1 fruit fly cellular context compared by ENCODE assay signal in the genomic region with DNA sequence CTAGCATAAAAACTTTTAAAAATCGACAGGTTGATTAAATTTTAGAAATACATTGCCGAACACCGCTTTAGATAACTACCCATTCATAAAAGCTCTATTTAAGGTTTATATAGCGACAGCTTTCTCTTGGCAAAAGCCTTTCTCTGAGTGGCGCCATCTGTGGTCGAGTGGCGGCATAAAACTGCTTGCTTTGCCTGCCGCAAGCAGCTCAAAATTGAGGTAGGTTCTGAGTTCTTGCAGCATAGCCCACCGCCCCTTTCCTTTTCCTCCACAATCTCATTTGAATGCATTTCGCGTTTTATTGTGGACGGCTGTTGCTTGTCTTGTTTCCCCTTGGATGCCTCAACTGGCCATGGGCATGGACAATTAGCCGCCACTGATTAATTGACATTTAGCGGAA.
TF ChIP-seq lines count a peak whose summit lies in the region.

No protein-coding gene starts in this region.

TF ChIP-seq in whole organism, embryonic, 481 proteins besides CTCF, POLR2A, EP300 and RAD21 (continued from another document and continues in another):
- TF ChIP-seq CG16813 (GFP tag; IDR thresholded peaks at IDR 0.05; lab: Robert Waterston, UW; ENCODE audit: partially characterized antibody) (no peak; the same call in 2 of the 3 replicates), Blimp-1 (GFP tag; optimal IDR thresholded peaks at IDR 0.05; lab: Kevin White, UChicago) (peak; percentile 16), CG14050 (GFP tag; IDR thresholded peaks at IDR 0.05; lab: Robert Waterston, UW) (peak; percentile 22; the same call in 1 of the 3 replicates), shn (GFP tag; optimal IDR thresholded peaks at IDR 0.05; lab: Kevin White, UChicago) (peak; percentile 83), ara (GFP tag; IDR thresholded peaks at IDR 0.05; lab: Robert Waterston, UW) (peak; percentile 14; the same call in 1 of the 2 replicates), CG14441 (GFP tag; IDR thresholded peaks at IDR 0.05; lab: Robert Waterston, UW) (peak; percentile 31; the same call in 1 of the 2 replicates), CG12391 (tag; optimal IDR thresholded peaks at IDR 0.05; lab: Kevin White, UChicago) (peak; percentile 28), CG34224 (GFP tag; IDR thresholded peaks at IDR 0.05; lab: Robert Waterston, UW; ENCODE audit: partially characterized antibody) (no peak), eve (GFP tag; optimal IDR thresholded peaks at IDR 0.05; lab: Kevin White, UChicago) (peak in 1 of 2 experiments; percentile 48), CG33213 (GFP tag; optimal IDR thresholded peaks at IDR 0.05; lab: Kevin White, UChicago) (peak; percentile 37), BtbVII (GFP tag; optimal IDR thresholded peaks at IDR 0.05; lab: Kevin White, UChicago) (no peak), ac (GFP tag; optimal IDR thresholded peaks at IDR 0.05; lab: Kevin White, UChicago) (no peak), vnd (GFP tag; IDR thresholded peaks at IDR 0.05; lab: Robert Waterston, UW; ENCODE audit: partially characterized antibody) (no peak), BEAF-32 (GFP tag; optimal IDR thresholded peaks at IDR 0.05; lab: Kevin White, UChicago) (no peak), Xrp1 (GFP tag; IDR thresholded peaks at IDR 0.05; lab: Robert Waterston, UW) (peak; percentile 64), Six4 (GFP tag; optimal IDR thresholded peaks at IDR 0.05; lab: Kevin White, UChicago) (peak; percentile 1), pita (GFP tag; optimal IDR thresholded peaks at IDR 0.05; lab: Kevin White, UChicago) (no peak), tx (GFP tag; optimal IDR thresholded peaks at IDR 0.05; lab: Kevin White, UChicago) (peak; percentile 7), mld (GFP tag; IDR thresholded peaks at IDR 0.05; lab: Robert Waterston, UW; ENCODE audit: partially characterized antibody) (no peak), zfh1 (GFP tag; IDR thresholded peaks at IDR 0.05; lab: Robert Waterston, UW) (peak; percentile 66; the same call in 2 of the 3 replicates), CG13287 (GFP tag; IDR thresholded peaks at IDR 0.05; lab: Robert Waterston, UW; ENCODE audit: partially characterized antibody) (no peak), ssp (GFP tag; IDR thresholded peaks at IDR 0.05; lab: Robert Waterston, UW) (peak; percentile 48), jumu (GFP tag; optimal IDR thresholded peaks at IDR 0.05; lab: Kevin White, UChicago) (peak; percentile 52), CkIIα-i1 (GFP tag; IDR thresholded peaks at IDR 0.05; lab: Robert Waterston, UW) (no peak), CG6683 (GFP tag; optimal IDR thresholded peaks at IDR 0.05; lab: Kevin White, UChicago) (no peak), CG7987 (GFP tag; optimal IDR thresholded peaks at IDR 0.05; lab: Kevin White, UChicago) (no peak), Vsx1 (GFP tag; optimal IDR thresholded peaks at IDR 0.05; lab: Kevin White, UChicago) (peak; percentile 68), CG7372 (GFP tag; IDR thresholded peaks at IDR 0.05; lab: Robert Waterston, UW) (no peak; the same call in 1 of the 2 replicates), CG15011 (GFP tag; optimal IDR thresholded peaks at IDR 0.05; lab: Kevin White, UChicago) (no peak), CG10147 (GFP tag; optimal IDR thresholded peaks at IDR 0.05; lab: Kevin White, UChicago) (no peak), org-1 (GFP tag; optimal IDR thresholded peaks at IDR 0.05; lab: Kevin White, UChicago) (peak; percentile 26), CG17568 (GFP tag; optimal IDR thresholded peaks at IDR 0.05; lab: Kevin White, UChicago) (peak; percentile 48), NC2α (GFP tag; optimal IDR thresholded peaks at IDR 0.05; lab: Kevin White, UChicago) (peak; percentile 71), bowl (GFP tag; IDR thresholded peaks at IDR 0.05; lab: Robert Waterston, UW) (0 out of 2 replicates have a peak, but pooled peaks have one; percentile 43), CG12299 (tag; optimal IDR thresholded peaks at IDR 0.05; lab: Kevin White, UChicago) (no peak), CG5180 (GFP tag; optimal IDR thresholded peaks at IDR 0.05; lab: Kevin White, UChicago) (no peak), ftz-f1 (GFP tag; optimal IDR thresholded peaks at IDR 0.05; lab: Kevin White, UChicago) (no peak), CG17186 (GFP tag; optimal IDR thresholded peaks at IDR 0.05; lab: Kevin White, UChicago) (no peak), CG14860 (GFP tag; IDR thresholded peaks at IDR 0.05; lab: Robert Waterston, UW; ENCODE audit: partially characterized antibody) (no peak), CG43689 (GFP tag; IDR thresholded peaks at IDR 0.05; lab: Robert Waterston, UW) (peak; percentile 45), Mrtf (GFP tag; IDR thresholded peaks at IDR 0.05; lab: Robert Waterston, UW) (no peak), Sox102F (GFP tag; optimal IDR thresholded peaks at IDR 0.05; lab: Kevin White, UChicago) (peak; percentile 63), mirr (GFP tag; optimal IDR thresholded peaks at IDR 0.05; lab: Kevin White, UChicago) (no peak), CG14710 (tag; optimal IDR thresholded peaks at IDR 0.05; lab: Kevin White, UChicago) (no peak), Xbp1 (GFP tag; optimal IDR thresholded peaks at IDR 0.05; lab: Kevin White, UChicago) (peak; percentile 83), btn (GFP tag; optimal IDR thresholded peaks at IDR 0.05; lab: Kevin White, UChicago) (peak; percentile 35), CG13123 (GFP tag; optimal IDR thresholded peaks at IDR 0.05; lab: Kevin White, UChicago) (no peak), scrt (GFP tag; optimal IDR thresholded peaks at IDR 0.05; lab: Kevin White, UChicago) (no peak), CG3726 (GFP tag; IDR thresholded peaks at IDR 0.05; lab: Robert Waterston, UW) (no peak), C15 (GFP tag; IDR thresholded peaks at IDR 0.05; lab: Robert Waterston, UW) (no peak), Jarid2 (GFP tag; optimal IDR thresholded peaks at IDR 0.05; lab: Kevin White, UChicago) (peak; percentile 31), Hey (tag; optimal IDR thresholded peaks at IDR 0.05; lab: Kevin White, UChicago) (no peak), CG10209 (GFP tag; optimal IDR thresholded peaks at IDR 0.05; lab: Kevin White, UChicago) (peak; percentile 69), CG1647 (GFP tag; optimal IDR thresholded peaks at IDR 0.05; lab: Kevin White, UChicago) (no peak), abd-A (tag; optimal IDR thresholded peaks at IDR 0.05; lab: Kevin White, UChicago) (no peak), CG10462 (GFP tag; optimal IDR thresholded peaks at IDR 0.05; lab: Kevin White, UChicago) (peak; percentile 11), CG3995 (GFP tag; optimal IDR thresholded peaks at IDR 0.05; lab: Kevin White, UChicago) (no peak), CG2678 (tag; optimal IDR thresholded peaks at IDR 0.05; lab: Kevin White, UChicago) (no peak), CG5245 (GFP tag; optimal IDR thresholded peaks at IDR 0.05; lab: Kevin White, UChicago) (no peak), fd64A (GFP tag; optimal IDR thresholded peaks at IDR 0.05; lab: Kevin White, UChicago) (no peak), Opbp (GFP tag; IDR thresholded peaks at IDR 0.05; lab: Robert Waterston, UW; ENCODE audit: partially characterized antibody) (peak; percentile 45; the same call in 1 of the 3 replicates), bcd (GFP tag; optimal IDR thresholded peaks at IDR 0.05; lab: Kevin White, UChicago) (peak; percentile 65), Aef1 (GFP tag; IDR thresholded peaks at IDR 0.05; lab: Robert Waterston, UW) (no peak), caup (GFP tag; optimal IDR thresholded peaks at IDR 0.05; lab: Kevin White, UChicago; ENCODE audit: severe bottlenecking) (peak; percentile 61), br (optimal IDR thresholded peaks at IDR 0.05; lab: Kevin White, UChicago) (no peak), nmo (GFP tag; optimal IDR thresholded peaks at IDR 0.05; lab: Kevin White, UChicago) (peak; percentile 53), HLH54F (GFP tag; optimal IDR thresholded peaks at IDR 0.05; lab: Kevin White, UChicago) (peak; percentile 12), D19A (tag; optimal IDR thresholded peaks at IDR 0.05; lab: Kevin White, UChicago) (no peak), Hr39 (optimal IDR thresholded peaks at IDR 0.05; lab: Kevin White, UChicago) (no peak), Ets97D (GFP tag; optimal IDR thresholded peaks at IDR 0.05; lab: Kevin White, UChicago) (no peak), CHES-1-like (GFP tag; optimal IDR thresholded peaks at IDR 0.05; lab: Kevin White, UChicago) (peak; percentile 23), CG6765 (GFP tag; optimal IDR thresholded peaks at IDR 0.05; lab: Kevin White, UChicago) (peak; percentile 14), Doc2 (GFP tag; IDR thresholded peaks at IDR 0.05; lab: Robert Waterston, UW) (no peak), CG12236 (GFP tag; optimal IDR thresholded peaks at IDR 0.05; lab: Kevin White, UChicago) (peak; percentile 14), CG3163 (GFP tag; optimal IDR thresholded peaks at IDR 0.05; lab: Kevin White, UChicago) (peak; percentile 61), CG2116 (GFP tag; optimal IDR thresholded peaks at IDR 0.05; lab: Kevin White, UChicago) (peak; percentile 37), CG18476 (GFP tag; optimal IDR thresholded peaks at IDR 0.05; lab: Kevin White, UChicago) (no peak), ranshi (GFP tag; IDR thresholded peaks at IDR 0.05; lab: Robert Waterston, UW) (no peak), ci (GFP tag; IDR thresholded peaks at IDR 0.05; lab: Robert Waterston, UW) (peak; percentile 92), CG7928 (GFP tag; optimal IDR thresholded peaks at IDR 0.05; lab: Kevin White, UChicago) (no peak), al (GFP tag; IDR thresholded peaks at IDR 0.05; lab: Robert Waterston, UW) (peak; percentile 33; the same call in 1 of the 2 replicates), ham (GFP tag; IDR thresholded peaks at IDR 0.05; lab: Robert Waterston, UW) (no peak), CG1529 (GFP tag; optimal IDR thresholded peaks at IDR 0.05; lab: Kevin White, UChicago) (peak; percentile 70), sna (GFP tag; IDR thresholded peaks at IDR 0.05; lab: Robert Waterston, UW; ENCODE audit: partially characterized antibody) (no peak), Rx (GFP tag; IDR thresholded peaks at IDR 0.05; lab: Robert Waterston, UW) (0 out of 2 replicates have a peak, but pooled peaks have one; percentile 32), CG11695 (GFP tag; IDR thresholded peaks at IDR 0.05; lab: Robert Waterston, UW) (no peak), chm (GFP tag; IDR thresholded peaks at IDR 0.05; lab: Robert Waterston, UW) (peak; percentile 80), GATAe (GFP tag; conservative IDR thresholded peaks at IDR 0.05; lab: Robert Waterston, UW) (no peak), tna (GFP tag; IDR thresholded peaks at IDR 0.05; lab: Robert Waterston, UW; ENCODE audit: partially characterized antibody) (no peak; the same call in 1 of the 2 replicates), CG12219 (GFP tag; optimal IDR thresholded peaks at IDR 0.05; lab: Kevin White, UChicago) (peak; percentile 70), az2 (GFP tag; optimal IDR thresholded peaks at IDR 0.05; lab: Kevin White, UChicago) (peak; percentile 79), amos (GFP tag; IDR thresholded peaks at IDR 0.05; lab: Robert Waterston, UW; ENCODE audit: partially characterized antibody) (0 out of 2 replicates have a peak, but pooled peaks have one; percentile 6), Abd-B (GFP tag; optimal IDR thresholded peaks at IDR 0.05; lab: Kevin White, UChicago) (no peak), Nf-YB (GFP tag; optimal IDR thresholded peaks at IDR 0.05; lab: Kevin White, UChicago) (no peak), inv (GFP tag; IDR thresholded peaks at IDR 0.05; lab: Robert Waterston, UW; ENCODE audit: partially characterized antibody) (no peak), bbx (GFP tag; IDR thresholded peaks at IDR 0.05; lab: Robert Waterston, UW; ENCODE audit: partially characterized antibody) (no peak), CG6272 (GFP tag; IDR thresholded peaks at IDR 0.05; lab: Robert Waterston, UW) (peak; percentile 40; the same call in 1 of the 2 replicates), crp (GFP tag; optimal IDR thresholded peaks at IDR 0.05; lab: Kevin White, UChicago) (peak in 1 of 2 experiments; percentile 28), Atf-2 (GFP tag; optimal IDR thresholded peaks at IDR 0.05; lab: Kevin White, UChicago) (peak; percentile 66), lilli (GFP tag; optimal IDR thresholded peaks at IDR 0.05; lab: Kevin White, UChicago) (peak; percentile 52), prd (optimal IDR thresholded peaks at IDR 0.05; lab: Kevin White, UChicago) (no peak), prd (GFP tag; IDR thresholded peaks at IDR 0.05; lab: Robert Waterston, UW) (peak; percentile 58), CG7357 (GFP tag; IDR thresholded peaks at IDR 0.05; lab: Robert Waterston, UW) (no peak), PHDP (tag; optimal IDR thresholded peaks at IDR 0.05; lab: Kevin White, UChicago) (peak; percentile 52), ewg (GFP tag; optimal IDR thresholded peaks at IDR 0.05; lab: Kevin White, UChicago) (peak; percentile 74), CG1602 (GFP tag; optimal IDR thresholded peaks at IDR 0.05; lab: Kevin White, UChicago) (peak; percentile 42), CG9727 (GFP tag; optimal IDR thresholded peaks at IDR 0.05; lab: Kevin White, UChicago) (peak; percentile 41), chn (GFP tag; optimal IDR thresholded peaks at IDR 0.05; lab: Kevin White, UChicago) (peak; percentile 79), CG6813 (GFP tag; optimal IDR thresholded peaks at IDR 0.05; lab: Kevin White, UChicago) (peak; percentile 3), grn (GFP tag; optimal IDR thresholded peaks at IDR 0.05; lab: Kevin White, UChicago) (no peak), Dbx (GFP tag; IDR thresholded peaks at IDR 0.05; lab: Robert Waterston, UW) (peak; percentile 48; the same call in 1 of the 3 replicates), nerfin-2 (GFP tag; IDR thresholded peaks at IDR 0.05; lab: Robert Waterston, UW; ENCODE audit: partially characterized antibody) (peak; percentile 32; the same call in 1 of the 2 replicates), Med (GFP tag; lab: Kevin White, UChicago) (peak; percentile 97), rib (GFP tag; IDR thresholded peaks at IDR 0.05; lab: Robert Waterston, UW) (no peak), her (GFP tag; optimal IDR thresholded peaks at IDR 0.05; lab: Kevin White, UChicago) (peak; percentile 57), CG1024 (GFP tag; IDR thresholded peaks at IDR 0.05; lab: Robert Waterston, UW) (0 out of 2 replicates have a peak, but pooled peaks have one; percentile 37), Scr (GFP tag; IDR thresholded peaks at IDR 0.05; lab: Robert Waterston, UW; ENCODE audit: partially characterized antibody) (no peak), Myb (GFP tag; optimal IDR thresholded peaks at IDR 0.05; lab: Kevin White, UChicago) (peak; percentile 40), Gug (GFP tag; IDR thresholded peaks at IDR 0.05; lab: Robert Waterston, UW) (peak; percentile 23; the same call in 1 of the 4 replicates), B-H1 (GFP tag; IDR thresholded peaks at IDR 0.05; lab: Robert Waterston, UW) (no peak; the same call in 2 of the 3 replicates), Ada2b (GFP tag; IDR thresholded peaks at IDR 0.05; lab: Robert Waterston, UW) (no peak), Ssrp (tag; optimal IDR thresholded peaks at IDR 0.05; lab: Kevin White, UChicago) (peak; percentile 14), dmrt99B (tag; optimal IDR thresholded peaks at IDR 0.05; lab: Kevin White, UChicago) (peak; percentile 11)
